Fruit fly (Drosophila melanogaster) whole organism, embryonic: Measurements from ENCODE around the gene CG34057.

ENCODE experiments used
- Awh ChIP-seq: fragments of 200-800 bp; sonication (Bioruptor generic); IDR thresholded peaks from 2 replicates; pipeline ENCODE4, ENCODE4 v1.3.6; 2022; ENCODE audit warnings: missing biosample characterization, missing genetic modification characterization
- CG10321 ChIP-seq: fragments of 200-800 bp; sonication (Bioruptor generic); IDR thresholded peaks from 2 replicates; pipeline ENCODE4 v1.3.6; 2022; ENCODE audit warnings: missing biosample characterization, missing genetic modification characterization
- CG10565 ChIP-seq: fragments of 200-800 bp; sonication (Bioruptor generic); optimal IDR thresholded peaks from 3 replicates; lab custom pipeline; 2016; ENCODE audit warnings: missing biosample characterization, mild to moderate bottlenecking, missing genetic modification characterization
- CG11723 ChIP-seq: fragments of 200-800 bp; sonication (Bioruptor generic); optimal IDR thresholded peaks from 2 replicates; lab custom pipeline; 2017; ENCODE audit warnings: missing biosample characterization, mild to moderate bottlenecking, missing genetic modification characterization
- CG12659 ChIP-seq: fragments of 200-800 bp; sonication (Bioruptor generic); optimal IDR thresholded peaks from 3 replicates; lab custom pipeline; 2017; ENCODE audit warnings: mild to moderate bottlenecking, missing biosample characterization, missing genetic modification reagents, missing genetic modification characterization
- CG13424 ChIP-seq: fragments of 200-800 bp; sonication (Bioruptor generic); optimal IDR thresholded peaks from 2 replicates; lab custom pipeline; 2019; ENCODE audit warnings: missing biosample characterization, mild to moderate bottlenecking, missing genetic modification characterization, moderate library complexity
- CG14860 ChIP-seq: fragments of 200-800 bp; sonication (Bioruptor generic); IDR thresholded peaks from 3 replicates; pipeline ENCODE4 v1.3.6; 2022; ENCODE audit warnings: missing biosample characterization, missing genetic modification characterization; ENCODE audit not compliant: partially characterized antibody
- CG14965 ChIP-seq: fragments of 200-800 bp; sonication (Bioruptor generic); optimal IDR thresholded peaks from 2 replicates; lab custom pipeline; 2016; ENCODE audit warnings: missing biosample characterization, missing genetic modification characterization, borderline replicate concordance
- CG16779 ChIP-seq: fragments of 200-800 bp; sonication (Bioruptor generic); IDR thresholded peaks from 2 replicates; pipeline ENCODE4 v1.3.6; 2022; ENCODE audit warnings: missing biosample characterization, missing genetic modification characterization
- CG16863 ChIP-seq: fragments of 200-800 bp; sonication (Bioruptor generic); optimal IDR thresholded peaks from 3 replicates; lab custom pipeline; 2016; ENCODE audit warnings: missing biosample characterization, missing genetic modification characterization
- CG2120 ChIP-seq: fragments of 200-800 bp; sonication (Bioruptor generic); optimal IDR thresholded peaks from 3 replicates; lab custom pipeline; 2016; ENCODE audit warnings: missing biosample characterization, missing genetic modification characterization
- CG2889 ChIP-seq: fragments of 200-800 bp; sonication (Bioruptor generic); IDR thresholded peaks from 3 replicates; pipeline ENCODE4 v1.3.6; 2022; ENCODE audit warnings: missing biosample characterization, missing genetic modification characterization
- CG31441 ChIP-seq: fragments of 200-800 bp; sonication (Bioruptor generic); IDR thresholded peaks from 2 replicates; pipeline ENCODE4 v1.3.6; 2022; ENCODE audit warnings: missing biosample characterization, missing genetic modification characterization
- CG32532 ChIP-seq: fragments of 200-800 bp; sonication (Bioruptor generic); IDR thresholded peaks from 2 replicates; pipeline ENCODE4 v1.3.6; 2022; ENCODE audit warnings: missing biosample characterization, missing genetic modification characterization
- CG32767 ChIP-seq: fragments of 200-800 bp; sonication (Bioruptor generic); IDR thresholded peaks from 2 replicates; pipeline ENCODE4 v1.3.6; 2022; ENCODE audit warnings: missing biosample characterization, missing genetic modification characterization
- CG7271 ChIP-seq: fragments of 200-800 bp; sonication (Bioruptor generic); optimal IDR thresholded peaks from 2 replicates; lab custom pipeline; 2018; ENCODE audit warnings: missing biosample characterization, mild to moderate bottlenecking, missing genetic modification characterization, moderate library complexity
- CG7963 ChIP-seq: fragments of 200-800 bp; sonication (Bioruptor generic); IDR thresholded peaks from 3 replicates; pipeline ENCODE4 v1.3.6; 2022; ENCODE audit warnings: missing biosample characterization, missing genetic modification characterization; ENCODE audit not compliant: partially characterized antibody
- CG8290 ChIP-seq, 3 experiments: fragments of 200-800 bp; sonication (Bioruptor generic); optimal IDR thresholded peaks; 2 replicates each; lab custom pipeline; 2016 to 2019; ENCODE audit warnings: missing biosample characterization in 3 of 3, missing genetic modification characterization in 3 of 3, mild to moderate bottlenecking in 2 of 3, moderate library complexity in 1 of 3
- CG9876 ChIP-seq: fragments of 200-800 bp; sonication (Bioruptor generic); optimal IDR thresholded peaks from 2 replicates; lab custom pipeline; 2016; ENCODE audit warnings: missing biosample characterization, missing genetic modification characterization
- Dll ChIP-seq: fragments of 200-800 bp; sonication (Bioruptor generic); IDR thresholded peaks from 4 replicates; pipeline ENCODE4 v1.3.6; 2022; ENCODE audit warnings: missing biosample characterization, missing genetic modification characterization; ENCODE audit not compliant: partially characterized antibody
- ERR ChIP-seq: fragments of 200-800 bp; sonication (Bioruptor generic); optimal IDR thresholded peaks from 2 replicates; lab custom pipeline; 2016; ENCODE audit warnings: missing biosample characterization, missing genetic modification characterization
- Fer1 ChIP-seq: fragments of 200-800 bp; sonication (Bioruptor generic); optimal IDR thresholded peaks from 2 replicates; lab custom pipeline; 2017; ENCODE audit warnings: missing biosample characterization, mild to moderate bottlenecking, missing genetic modification characterization
- GATAe ChIP-seq: fragments of 200-800 bp; sonication (Bioruptor generic); conservative IDR thresholded peaks from 2 replicates; pipeline ENCODE4 v1.3.6; 2022; ENCODE audit warnings: missing biosample characterization, missing genetic modification characterization
- HmgZ ChIP-seq: fragments of 200-800 bp; sonication (Bioruptor generic); optimal IDR thresholded peaks from 2 replicates; lab custom pipeline; 2018; ENCODE audit warnings: missing biosample characterization, mild to moderate bottlenecking, missing genetic modification characterization
- Hr51 ChIP-seq, 2 experiments: fragments of 200-800 bp; sonication (Bioruptor generic); optimal IDR thresholded peaks; 2 replicates in 1 of 2; 3 replicates in 1 of 2; lab custom pipeline; 2016 to 2018; ENCODE audit warnings: missing biosample characterization in 2 of 2, missing genetic modification characterization in 2 of 2, mild to moderate bottlenecking in 1 of 2, moderate library complexity in 1 of 2
- MESR4 ChIP-seq: fragments of 200-800 bp; sonication (Bioruptor generic); optimal IDR thresholded peaks from 2 replicates; lab custom pipeline; 2018; ENCODE audit warnings: missing biosample characterization, mild to moderate bottlenecking, missing genetic modification characterization, moderate library complexity
- NC2β ChIP-seq: fragments of 200-800 bp; sonication (Bioruptor generic); optimal IDR thresholded peaks from 2 replicates; lab custom pipeline; 2016; ENCODE audit warnings: missing biosample characterization, missing genetic modification characterization
- NFAT ChIP-seq: fragments of 200-800 bp; sonication (Bioruptor generic); IDR thresholded peaks from 2 replicates; pipeline ENCODE4 v1.3.6; 2022; ENCODE audit warnings: missing biosample characterization, missing genetic modification characterization
- PHDP ChIP-seq: fragments of 200-800 bp; sonication (Bioruptor generic); optimal IDR thresholded peaks from 3 replicates; lab custom pipeline; 2018; ENCODE audit warnings: missing biosample characterization, mild to moderate bottlenecking, missing genetic modification characterization, moderate library complexity
- ac ChIP-seq: fragments of 200-800 bp; sonication (Bioruptor generic); optimal IDR thresholded peaks from 3 replicates; lab custom pipeline; 2017; ENCODE audit warnings: missing biosample characterization, mild to moderate bottlenecking, missing genetic modification characterization
- bsh ChIP-seq, 2 experiments: fragments of 200-800 bp; sonication (Bioruptor generic); optimal IDR thresholded peaks; 2 replicates each; lab custom pipeline; 2017 to 2018; ENCODE audit warnings: mild to moderate bottlenecking in 2 of 2, missing biosample characterization in 2 of 2, missing genetic modification characterization in 2 of 2, moderate library complexity in 1 of 2
- croc ChIP-seq: fragments of 200-800 bp; sonication (Bioruptor generic); conservative IDR thresholded peaks from 3 replicates; pipeline ENCODE4 v1.3.6; 2022; ENCODE audit warnings: missing biosample characterization, missing genetic modification characterization
- dpn ChIP-seq, 2 experiments: fragments of 200-800 bp; sonication (Bioruptor generic); optimal IDR thresholded peaks; 3 replicates each; lab custom pipeline; 2016; ENCODE audit warnings: missing biosample characterization in 2 of 2, missing genetic modification characterization in 2 of 2
- eve ChIP-seq, 2 experiments: fragments of >200 bp; optimal IDR thresholded peaks; 2 replicates each; lab custom pipeline; 2017; ENCODE audit warnings: missing biosample characterization in 2 of 2, missing genetic modification characterization in 2 of 2
- fd64A ChIP-seq: fragments of 200-800 bp; sonication (Bioruptor generic); optimal IDR thresholded peaks from 3 replicates; lab custom pipeline; 2018; ENCODE audit warnings: missing biosample characterization, mild to moderate bottlenecking, missing genetic modification characterization
- h ChIP-seq: fragments of >200 bp; optimal IDR thresholded peaks from 2 replicates; lab custom pipeline; 2017
- lola ChIP-seq, 3 experiments: fragments of >200 bp in 2 of 3; fragments of 200-800 bp in 1 of 3; sonication (Bioruptor generic) in 1 of 3; optimal IDR thresholded peaks; 2 replicates each; lab custom pipeline; 2017 to 2019; ENCODE audit warnings: missing biosample characterization in 3 of 3, missing genetic modification characterization in 3 of 3, mild to moderate bottlenecking in 1 of 3, moderate library complexity in 1 of 3
- luna ChIP-seq: fragments of 200-800 bp; sonication (Bioruptor generic); optimal IDR thresholded peaks from 2 replicates; lab custom pipeline; 2016; ENCODE audit warnings: missing biosample characterization, missing genetic modification characterization
- nerfin-1 ChIP-seq: fragments of 200-800 bp; sonication (Bioruptor generic); optimal IDR thresholded peaks from 3 replicates; lab custom pipeline; 2019; ENCODE audit warnings: missing biosample characterization, mild to moderate bottlenecking, missing genetic modification characterization, moderate library complexity
- nmo ChIP-seq: fragments of 200-800 bp; sonication (Bioruptor generic); optimal IDR thresholded peaks from 2 replicates; lab custom pipeline; 2018; ENCODE audit warnings: missing biosample characterization, mild to moderate bottlenecking, missing genetic modification characterization, moderate library complexity
- pfk ChIP-seq: fragments of 200-800 bp; sonication (Bioruptor generic); optimal IDR thresholded peaks from 2 replicates; lab custom pipeline; 2018; ENCODE audit warnings: missing biosample characterization, mild to moderate bottlenecking, missing genetic modification characterization, moderate library complexity
- rib ChIP-seq: fragments of 200-800 bp; sonication (Bioruptor generic); IDR thresholded peaks from 2 replicates; pipeline ENCODE4 v1.3.6; 2022; ENCODE audit warnings: missing biosample characterization, missing genetic modification characterization
- sens-2 ChIP-seq: fragments of 200-800 bp; sonication (Bioruptor generic); IDR thresholded peaks from 2 replicates; pipeline ENCODE4 v1.3.6; 2022; ENCODE audit warnings: missing biosample characterization, missing genetic modification characterization
- so ChIP-seq: fragments of 200-800 bp; sonication (Bioruptor generic); IDR thresholded peaks from 3 replicates; pipeline ENCODE4 v1.3.6; 2022; ENCODE audit warnings: missing biosample characterization, missing genetic modification characterization
- sob ChIP-seq: fragments of 200-800 bp; sonication (Bioruptor generic); IDR thresholded peaks from 2 replicates; pipeline ENCODE4 v1.3.6; 2022; ENCODE audit warnings: missing biosample characterization, missing genetic modification characterization
- unc-4 ChIP-seq: fragments of 200-800 bp; sonication (Bioruptor generic); IDR thresholded peaks from 2 replicates; pipeline ENCODE4 v1.3.6; 2022; ENCODE audit warnings: missing biosample characterization, missing genetic modification characterization; ENCODE audit not compliant: partially characterized antibody
- usp ChIP-seq: fragments of >200 bp; optimal IDR thresholded peaks from 2 replicates; lab custom pipeline; 2017; ENCODE audit warnings: missing biosample characterization, missing genetic modification characterization
- zen ChIP-seq: fragments of 200-800 bp; sonication (Bioruptor generic); optimal IDR thresholded peaks from 3 replicates; lab custom pipeline; 2018; ENCODE audit warnings: missing biosample characterization, mild to moderate bottlenecking, missing genetic modification characterization, moderate library complexity
- zfh1 ChIP-seq: fragments of 200-800 bp; sonication (Bioruptor generic); IDR thresholded peaks from 3 replicates; pipeline ENCODE4 v1.3.6; 2022; ENCODE audit warnings: missing biosample characterization, missing genetic modification characterization

Gene CG34057

dm6 chr3L:881496-882235 lies 15.5 kb upstream of the CG34057 start, which contains the start of gene CG13907 (continued):
- no peak for TF ChIP-seq NFAT (GFP tag; lab: Robert Waterston, UW)
- TF ChIP-seq nerfin-1 (tag; lab: Kevin White, UChicago) = peak; percentile 59
- no peak for TF ChIP-seq so (GFP tag; lab: Robert Waterston, UW)
- TF ChIP-seq CG32532 = no peak
- no peak for TF ChIP-seq CG16779 (GFP tag; lab: Robert Waterston, UW)
- no peak for TF ChIP-seq nmo
- TF ChIP-seq CG9876 = no peak
- TF ChIP-seq zfh1 (GFP tag; lab: Robert Waterston, UW) = no peak
- TF ChIP-seq dpn (GFP tag; optimal IDR thresholded peaks at IDR 0.05; lab: Kevin White, UChicago) = no peak
- no peak for TF ChIP-seq CG2120 (GFP tag; lab: Kevin White, UChicago)
- TF ChIP-seq CG2889 (GFP tag; lab: Robert Waterston, UW) = no peak
- no peak for TF ChIP-seq Fer1
- TF ChIP-seq ac (GFP tag; lab: Kevin White, UChicago) = no peak
- no peak for TF ChIP-seq CG10565 (GFP tag; lab: Kevin White, UChicago)
- no peak for TF ChIP-seq rib (GFP tag; lab: Robert Waterston, UW)
- TF ChIP-seq CG14860 (GFP tag; lab: Robert Waterston, UW) = no peak
- TF ChIP-seq PHDP (tag; lab: Kevin White, UChicago) = peak; percentile 26
- TF ChIP-seq luna (GFP tag; lab: Kevin White, UChicago) = no peak
- TF ChIP-seq Hr51 (GFP tag; optimal IDR thresholded peaks at IDR 0.05; lab: Kevin White, UChicago) = no peak
- 0 out of 2 replicates have a peak, but pooled peaks have one; percentile 5 for TF ChIP-seq Awh
- TF ChIP-seq Dll (GFP tag; lab: Robert Waterston, UW) = peak; percentile 44; the same call in 1 of the 4 replicates
- TF ChIP-seq CG8290 (GFP tag; optimal IDR thresholded peaks at IDR 0.05; lab: Kevin White, UChicago) = no peak
- peak in 1 of 2 experiments; percentile 10 for TF ChIP-seq CG8290 (tag; optimal IDR thresholded peaks at IDR 0.05; lab: Kevin White, UChicago)
- no peak for TF ChIP-seq MESR4 (GFP tag; lab: Kevin White, UChicago)
- TF ChIP-seq CG10321 (GFP tag; lab: Robert Waterston, UW) = no peak
- TF ChIP-seq CG11723 (GFP tag; lab: Kevin White, UChicago) = no peak
- TF ChIP-seq usp = no peak
- TF ChIP-seq CG7271 (tag; lab: Kevin White, UChicago) = no peak
- TF ChIP-seq bsh (GFP tag; optimal IDR thresholded peaks at IDR 0.05; lab: Kevin White, UChicago) = peak in 1 of 2 experiments; percentile 15
- peak; percentile 43; the same call in 1 of the 2 replicates for TF ChIP-seq unc-4 (GFP tag; lab: Robert Waterston, UW)
- TF ChIP-seq CG14965 (GFP tag; lab: Kevin White, UChicago) = no peak
- TF ChIP-seq CG31441 (GFP tag; lab: Robert Waterston, UW) = no peak
- TF ChIP-seq CG32767 (GFP tag; lab: Robert Waterston, UW) = 0 out of 2 replicates have a peak, but pooled peaks have one; percentile 16
- no peak for TF ChIP-seq CG7963
- no peak for TF ChIP-seq eve (GFP tag; optimal IDR thresholded peaks at IDR 0.05; lab: Kevin White, UChicago)
- no peak for TF ChIP-seq CG12659
- TF ChIP-seq lola (GFP tag; optimal IDR thresholded peaks at IDR 0.05; lab: Kevin White, UChicago) = no peak
- TF ChIP-seq ERR = no peak
- no peak for TF ChIP-seq h
- no peak; the same call in 1 of the 2 replicates for TF ChIP-seq sob
- no peak for TF ChIP-seq NC2β
- no peak for TF ChIP-seq HmgZ (tag; lab: Kevin White, UChicago)
- TF ChIP-seq zen (tag; lab: Kevin White, UChicago) = no peak
- no peak for TF ChIP-seq pfk (GFP tag; lab: Kevin White, UChicago)
- no peak for TF ChIP-seq sens-2 (GFP tag; lab: Robert Waterston, UW)
- TF ChIP-seq fd64A (GFP tag; lab: Kevin White, UChicago) = peak; percentile 37
- no peak for TF ChIP-seq CG13424
- no peak for TF ChIP-seq croc (GFP tag; lab: Robert Waterston, UW)
- no peak for TF ChIP-seq CG16863 (GFP tag; lab: Kevin White, UChicago)
- no peak for TF ChIP-seq GATAe (GFP tag; lab: Robert Waterston, UW)
